Fruit fly (Drosophila melanogaster) whole organism, embryonic: ENCODE measurements around the gene Cog3.
A peak's percentile ranks its signal among the peaks of the same experiment; 100 is the strongest.

Experiments
- ATbp ChIP-seq: fragments of 200-800 bp; sonication (Bioruptor generic); optimal IDR thresholded peaks from 2 replicates; lab custom pipeline; 2017; ENCODE audit warnings: missing biosample characterization, mild to moderate bottlenecking, missing genetic modification characterization, missing genetic modification reagents
- Antp ChIP-seq: fragments of 200-800 bp; sonication (Bioruptor generic); optimal IDR thresholded peaks from 3 replicates; lab custom pipeline; 2016; ENCODE audit warnings: missing biosample characterization, missing genetic modification characterization
- CG11398 ChIP-seq: fragments of 200-800 bp; sonication (Bioruptor generic); optimal IDR thresholded peaks from 2 replicates; lab custom pipeline; 2016; ENCODE audit warnings: missing biosample characterization, missing genetic modification characterization
- CG1233 ChIP-seq: fragments of 200-800 bp; sonication (Bioruptor generic); optimal IDR thresholded peaks from 4 replicates; lab custom pipeline; 2018; ENCODE audit warnings: missing biosample characterization, mild to moderate bottlenecking, missing genetic modification characterization
- CG13287 ChIP-seq: fragments of 200-800 bp; sonication (Bioruptor generic); IDR thresholded peaks from 2 replicates; pipeline ENCODE4 v1.3.6; 2022; ENCODE audit warnings: missing biosample characterization, missing genetic modification characterization; ENCODE audit not compliant: partially characterized antibody
- CG13775 ChIP-seq: fragments of 200-800 bp; sonication (Bioruptor generic); optimal IDR thresholded peaks from 3 replicates; lab custom pipeline; 2017; ENCODE audit warnings: missing biosample characterization, mild to moderate bottlenecking, missing genetic modification characterization
- CG13894 ChIP-seq: fragments of 200-800 bp; sonication (Bioruptor generic); optimal IDR thresholded peaks from 3 replicates; lab custom pipeline; 2018; ENCODE audit warnings: missing biosample characterization, mild to moderate bottlenecking, missing genetic modification characterization, moderate library complexity
- CG16813 ChIP-seq: fragments of 200-800 bp; sonication (Bioruptor generic); IDR thresholded peaks from 3 replicates; pipeline ENCODE4 v1.3.6; 2022; ENCODE audit warnings: missing biosample characterization, missing genetic modification characterization; ENCODE audit not compliant: partially characterized antibody
- CG2712 ChIP-seq: fragments of 200-800 bp; optimal IDR thresholded peaks from 3 replicates; lab custom pipeline; 2019; ENCODE audit warnings: missing biosample characterization, mild to moderate bottlenecking, missing genetic modification characterization, moderate library complexity
- CG30403 ChIP-seq: fragments of 200-800 bp; sonication (Bioruptor generic); optimal IDR thresholded peaks from 3 replicates; lab custom pipeline; 2016; ENCODE audit warnings: missing biosample characterization, missing genetic modification characterization
- CG31441 ChIP-seq: fragments of 200-800 bp; sonication (Bioruptor generic); IDR thresholded peaks from 2 replicates; pipeline ENCODE4 v1.3.6; 2022; ENCODE audit warnings: missing biosample characterization, missing genetic modification characterization
- CG32767 ChIP-seq: fragments of 200-800 bp; sonication (Bioruptor generic); IDR thresholded peaks from 2 replicates; pipeline ENCODE4 v1.3.6; 2022; ENCODE audit warnings: missing biosample characterization, missing genetic modification characterization
- CG4730 ChIP-seq: fragments of 200-800 bp; sonication (Bioruptor generic); IDR thresholded peaks from 2 replicates; pipeline ENCODE4 v1.3.6; 2022; ENCODE audit warnings: missing biosample characterization, missing genetic modification characterization
- CG8924 ChIP-seq: fragments of 200-800 bp; optimal IDR thresholded peaks from 3 replicates; lab custom pipeline; 2019; ENCODE audit warnings: missing biosample characterization, mild to moderate bottlenecking, missing genetic modification characterization, moderate library complexity
- CG9215 ChIP-seq: fragments of 200-800 bp; sonication (Bioruptor generic); IDR thresholded peaks from 2 replicates; pipeline ENCODE4 v1.3.6; 2022; ENCODE audit warnings: missing biosample characterization, missing genetic modification characterization
- D19A ChIP-seq: fragments of 200-800 bp; optimal IDR thresholded peaks from 3 replicates; lab custom pipeline; 2019; ENCODE audit warnings: missing biosample characterization, mild to moderate bottlenecking, missing genetic modification characterization, moderate library complexity
- E2f2 ChIP-seq: fragments of 200-800 bp; sonication (Bioruptor generic); IDR thresholded peaks from 2 replicates; pipeline ENCODE4 v1.3.6; 2022; ENCODE audit warnings: missing biosample characterization, missing genetic modification characterization
- ERR ChIP-seq: fragments of 200-800 bp; sonication (Bioruptor generic); optimal IDR thresholded peaks from 2 replicates; lab custom pipeline; 2016; ENCODE audit warnings: missing biosample characterization, missing genetic modification characterization
- Eip74EF ChIP-seq, 2 experiments: fragments of 200-800 bp in 1 of 2; fragments of >200 bp in 1 of 2; sonication (Bioruptor generic) in 1 of 2; optimal IDR thresholded peaks; 2 replicates each; lab custom pipeline; 2017 to 2019; ENCODE audit warnings: missing biosample characterization in 2 of 2, missing genetic modification characterization in 2 of 2, mild to moderate bottlenecking in 1 of 2, moderate library complexity in 1 of 2
- Gug ChIP-seq: fragments of 200-800 bp; sonication (Bioruptor generic); IDR thresholded peaks from 4 replicates; pipeline ENCODE4 v1.3.6; 2022; ENCODE audit warnings: missing biosample characterization, missing genetic modification characterization
- HLH4C ChIP-seq: fragments of 200-800 bp; sonication (Bioruptor generic); IDR thresholded peaks from 3 replicates; pipeline ENCODE4 v1.3.6; 2022; ENCODE audit warnings: missing biosample characterization, missing genetic modification characterization; ENCODE audit not compliant: partially characterized antibody
- Jarid2 ChIP-seq: fragments of 200-800 bp; sonication (Bioruptor generic); optimal IDR thresholded peaks from 3 replicates; lab custom pipeline; 2017; ENCODE audit warnings: mild to moderate bottlenecking, missing biosample characterization, missing genetic modification reagents, missing genetic modification characterization
- NC2α ChIP-seq: fragments of 200-800 bp; sonication (Bioruptor generic); optimal IDR thresholded peaks from 2 replicates; lab custom pipeline; 2016; ENCODE audit warnings: missing biosample characterization, missing genetic modification characterization
- NC2β ChIP-seq: fragments of 200-800 bp; sonication (Bioruptor generic); optimal IDR thresholded peaks from 2 replicates; lab custom pipeline; 2016; ENCODE audit warnings: missing biosample characterization, missing genetic modification characterization
- Opbp ChIP-seq: fragments of 200-800 bp; sonication (Bioruptor generic); IDR thresholded peaks from 3 replicates; pipeline ENCODE4 v1.3.6; 2022; ENCODE audit warnings: missing biosample characterization, missing genetic modification characterization; ENCODE audit not compliant: partially characterized antibody
- Rfx ChIP-seq: fragments of 200-800 bp; sonication (Bioruptor generic); IDR thresholded peaks from 2 replicates; pipeline ENCODE4 v1.3.6; 2022; ENCODE audit warnings: missing biosample characterization, missing genetic modification characterization
- Taf1 ChIP-seq: fragments of 200-800 bp; sonication (Bioruptor generic); IDR thresholded peaks from 2 replicates; pipeline ENCODE4 v1.3.6; 2022; ENCODE audit warnings: missing biosample characterization, missing genetic modification characterization
- abd-A ChIP-seq: fragments of 200-800 bp; sonication (Bioruptor generic); optimal IDR thresholded peaks from 3 replicates; lab custom pipeline; 2019; ENCODE audit warnings: missing biosample characterization, mild to moderate bottlenecking, missing genetic modification characterization, moderate library complexity
- ac ChIP-seq: fragments of 200-800 bp; sonication (Bioruptor generic); optimal IDR thresholded peaks from 3 replicates; lab custom pipeline; 2017; ENCODE audit warnings: missing biosample characterization, mild to moderate bottlenecking, missing genetic modification characterization
- cas ChIP-seq: fragments of 200-800 bp; sonication (Bioruptor generic); IDR thresholded peaks from 2 replicates; pipeline ENCODE4 v1.3.6; 2022; ENCODE audit warnings: missing biosample characterization, missing genetic modification characterization
- croc ChIP-seq: fragments of 200-800 bp; sonication (Bioruptor generic); conservative IDR thresholded peaks from 3 replicates; pipeline ENCODE4 v1.3.6; 2022; ENCODE audit warnings: missing biosample characterization, missing genetic modification characterization
- disco-r ChIP-seq: fragments of 200-800 bp; sonication (Bioruptor generic); optimal IDR thresholded peaks from 2 replicates; lab custom pipeline; 2016; ENCODE audit warnings: missing biosample characterization, missing genetic modification characterization
- esg ChIP-seq: fragments of 200-800 bp; sonication (Bioruptor generic); conservative IDR thresholded peaks from 2 replicates; pipeline ENCODE4 v1.3.6; 2022; ENCODE audit warnings: missing biosample characterization, missing genetic modification characterization
- eyg ChIP-seq: fragments of 200-800 bp; sonication (Bioruptor generic); optimal IDR thresholded peaks from 3 replicates; lab custom pipeline; 2016; ENCODE audit warnings: missing biosample characterization, missing genetic modification characterization
- gcm ChIP-seq: fragments of 200-800 bp; sonication (Bioruptor generic); optimal IDR thresholded peaks from 2 replicates; lab custom pipeline; 2019; ENCODE audit warnings: missing biosample characterization, mild to moderate bottlenecking, missing genetic modification characterization, moderate library complexity
- ind ChIP-seq: fragments of 200-800 bp; sonication (Bioruptor generic); optimal IDR thresholded peaks from 3 replicates; lab custom pipeline; 2016; ENCODE audit warnings: missing biosample characterization, missing genetic modification characterization
- jing ChIP-seq: fragments of 200-800 bp; sonication (Bioruptor generic); optimal IDR thresholded peaks from 2 replicates; lab custom pipeline; 2018; ENCODE audit warnings: missing biosample characterization, mild to moderate bottlenecking, missing genetic modification characterization
- ken ChIP-seq: fragments of 200-800 bp; sonication (Bioruptor generic); IDR thresholded peaks from 3 replicates; pipeline ENCODE4 v1.3.6; 2022; ENCODE audit warnings: missing biosample characterization, missing genetic modification characterization
- lab ChIP-seq: fragments of 200-800 bp; sonication (Bioruptor generic); optimal IDR thresholded peaks from 3 replicates; lab custom pipeline; 2017; ENCODE audit warnings: missing biosample characterization, missing genetic modification characterization, mild to moderate bottlenecking, moderate library complexity, missing genetic modification reagents
- lbe ChIP-seq: fragments of 200-800 bp; sonication (Bioruptor generic); optimal IDR thresholded peaks from 2 replicates; lab custom pipeline; 2016; ENCODE audit warnings: missing biosample characterization, mild to moderate bottlenecking, missing genetic modification characterization
- phol ChIP-seq: fragments of 200-800 bp; sonication (Bioruptor generic); optimal IDR thresholded peaks from 3 replicates; lab custom pipeline; 2018; ENCODE audit warnings: missing biosample characterization, mild to moderate bottlenecking, missing genetic modification characterization, moderate library complexity
- pum ChIP-seq: fragments of 200-800 bp; sonication (Bioruptor generic); optimal IDR thresholded peaks from 2 replicates; lab custom pipeline; 2016; ENCODE audit warnings: missing biosample characterization, missing genetic modification characterization
- rib ChIP-seq: fragments of 200-800 bp; sonication (Bioruptor generic); IDR thresholded peaks from 2 replicates; pipeline ENCODE4 v1.3.6; 2022; ENCODE audit warnings: missing biosample characterization, missing genetic modification characterization
- salm ChIP-seq: fragments of 200-800 bp; sonication (Bioruptor generic); optimal IDR thresholded peaks from 2 replicates; lab custom pipeline; 2018; ENCODE audit warnings: missing biosample characterization, mild to moderate bottlenecking, missing genetic modification characterization
- sens ChIP-seq: fragments of 200-800 bp; sonication (Bioruptor generic); peaks from one replicate; lab custom pipeline; 2016; ENCODE audit warnings: missing biosample characterization, missing genetic modification characterization
- slou ChIP-seq: fragments of 200-800 bp; sonication (Bioruptor generic); optimal IDR thresholded peaks from 3 replicates; lab custom pipeline; 2016; ENCODE audit warnings: missing biosample characterization, missing genetic modification characterization
- sna ChIP-seq: fragments of 200-800 bp; sonication (Bioruptor generic); IDR thresholded peaks from 2 replicates; pipeline ENCODE4 v1.3.6; 2022; ENCODE audit warnings: missing biosample characterization, missing genetic modification characterization; ENCODE audit not compliant: partially characterized antibody
- tap ChIP-seq: fragments of 200-800 bp; optimal IDR thresholded peaks from 3 replicates; lab custom pipeline; 2019; ENCODE audit warnings: missing biosample characterization, mild to moderate bottlenecking, missing genetic modification characterization, moderate library complexity
- zfh2 ChIP-seq: fragments of 200-800 bp; sonication (Bioruptor generic); optimal IDR thresholded peaks from 2 replicates; lab custom pipeline; 2016; ENCODE audit warnings: missing biosample characterization, missing genetic modification characterization

Gene Cog3

dm6 chr2L:3475948-3476347 is 19.1 kb upstream of the Cog3 start (continued):
- peak; percentile 36; the same call in 1 of the 2 replicates for TF ChIP-seq Taf1 (GFP tag; lab: Robert Waterston, UW)
- peak; percentile 51 for TF ChIP-seq ATbp (GFP tag; lab: Kevin White, UChicago)
- peak; percentile 53 for TF ChIP-seq CG8924 (tag; lab: Kevin White, UChicago)
- TF ChIP-seq abd-A, result no peak
- TF ChIP-seq Jarid2, result peak; percentile 14
- peak; percentile 73 for TF ChIP-seq CG1233
- peak; percentile 4 for TF ChIP-seq eyg
- peak; percentile 59 for TF ChIP-seq esg (GFP tag; lab: Robert Waterston, UW)
- TF ChIP-seq phol (tag; lab: Kevin White, UChicago), result peak; percentile 60
- peak; percentile 31; the same call in 1 of the 2 replicates for TF ChIP-seq E2f2 (GFP tag; lab: Robert Waterston, UW)
- TF ChIP-seq lab (GFP tag; lab: Kevin White, UChicago), result peak; percentile 70
- TF ChIP-seq Rfx (GFP tag; lab: Robert Waterston, UW), result peak; percentile 66
- TF ChIP-seq CG2712, result peak; percentile 66
- no peak for TF ChIP-seq NC2α
- peak; percentile 56 for TF ChIP-seq zfh2 (GFP tag; lab: Kevin White, UChicago)

dm6 chr2L:3475168-3475567 is 18.3 kb upstream of the Cog3 start:
- TF ChIP-seq Antp, result no peak
- TF ChIP-seq CG11398 (GFP tag; lab: Kevin White, UChicago), result no peak
- TF ChIP-seq D19A (tag; lab: Kevin White, UChicago), result peak; percentile 30
- no peak for TF ChIP-seq abd-A
- no peak for TF ChIP-seq ind (GFP tag; lab: Kevin White, UChicago)
- no peak for TF ChIP-seq gcm (GFP tag; lab: Kevin White, UChicago)
- TF ChIP-seq sna (GFP tag; lab: Robert Waterston, UW), result no peak
- no peak for TF ChIP-seq ERR (GFP tag; lab: Kevin White, UChicago)

DNA sequence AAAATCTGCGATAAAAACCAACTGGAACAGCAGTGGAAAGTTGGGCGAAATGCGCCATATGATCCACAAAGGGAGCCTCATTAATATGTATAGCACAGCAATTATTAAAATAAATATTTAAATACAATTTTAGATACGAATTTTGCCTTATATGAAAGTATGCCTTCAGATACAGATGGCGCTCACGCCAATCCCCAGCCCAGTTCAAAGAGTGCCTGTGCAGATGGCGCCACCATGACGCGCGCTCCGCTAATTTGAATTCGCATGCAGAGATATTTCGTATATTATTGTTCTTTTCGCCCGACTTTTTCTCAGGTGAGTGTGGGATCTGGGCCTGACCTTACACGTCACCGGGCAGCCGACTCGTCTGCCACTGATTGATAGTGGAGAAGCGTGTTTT is 15.4 kb upstream of the Cog3 start, which contains the start of gene Pgant4:
TSS of gene Pgant4 (plus strand) at position 362 of the 400 bp plus-strand sequence.
- TF ChIP-seq NC2β (GFP tag; lab: Kevin White, UChicago) (peak; percentile 9), lbe (no peak), ken (GFP tag; lab: Robert Waterston, UW) (peak; percentile 73), ac (GFP tag; lab: Kevin White, UChicago) (no peak), D19A (tag; lab: Kevin White, UChicago) (no peak), CG13894 (peak; percentile 88), CG13287 (no peak), CG32767 (GFP tag; lab: Robert Waterston, UW) (no peak), CG4730 (GFP tag; lab: Robert Waterston, UW) (no peak; the same call in 1 of the 2 replicates), CG31441 (GFP tag; lab: Robert Waterston, UW) (peak; percentile 28; the same call in 1 of the 2 replicates), salm (tag; lab: Kevin White, UChicago) (no peak), rib (no peak), jing (GFP tag; lab: Kevin White, UChicago) (no peak), CG16813 (GFP tag; lab: Robert Waterston, UW) (0 out of 3 replicates have a peak, but pooled peaks have one; percentile 30), croc (GFP tag; lab: Robert Waterston, UW) (peak; percentile 36; the same call in 2 of the 3 replicates), pum (GFP tag; lab: Kevin White, UChicago) (no peak), disco-r (GFP tag; lab: Kevin White, UChicago) (no peak), Opbp (GFP tag; lab: Robert Waterston, UW) (peak; percentile 42; the same call in 1 of the 3 replicates), tap (tag; lab: Kevin White, UChicago) (no peak), Gug (GFP tag; lab: Robert Waterston, UW) (peak; percentile 58; the same call in 2 of the 4 replicates), Eip74EF (GFP tag; optimal IDR thresholded peaks at IDR 0.05; lab: Kevin White, UChicago) (no peak), CG9215 (peak; percentile 28; the same call in 1 of the 2 replicates), CG13775 (GFP tag; lab: Kevin White, UChicago) (peak; percentile 37), cas (GFP tag; lab: Robert Waterston, UW) (no peak), CG30403 (GFP tag; lab: Kevin White, UChicago) (peak; percentile 57), HLH4C (GFP tag; lab: Robert Waterston, UW) (no peak), sens (GFP tag; lab: Kevin White, UChicago) (peak; percentile 72), slou (GFP tag; lab: Kevin White, UChicago) (peak; percentile 23)
